Worm (Caenorhabditis elegans): ENCODE results near the gene lro-1.

ce11 chrX:6278296-6278695 is 6.4 kb downstream of the lro-1 start:
- TF ChIP-seq blmp-1 (tag; optimal IDR thresholded peaks at IDR 0.05) = no peak
- TF ChIP-seq snpc-4 (tag; optimal IDR thresholded peaks at IDR 0.05) = no peak
- TF ChIP-seq unc-39 (tag; optimal IDR thresholded peaks at IDR 0.05) = no peak
- no peak for TF ChIP-seq elt-3 (tag; optimal IDR thresholded peaks at IDR 0.05)
- TF ChIP-seq nhr-237 (tag; optimal IDR thresholded peaks at IDR 0.05) = no peak
- no peak for TF ChIP-seq nhr-28 (tag; optimal IDR thresholded peaks at IDR 0.05)
- TF ChIP-seq nhr-76 (tag; optimal IDR thresholded peaks at IDR 0.05) = no peak
- TF ChIP-seq zip-8 (tag; optimal IDR thresholded peaks at IDR 0.05) = no peak
- no peak for TF ChIP-seq pha-4 (tag; optimal IDR thresholded peaks at IDR 0.05)
- no peak for TF ChIP-seq lsy-2 (tag; optimal IDR thresholded peaks at IDR 0.05)
- no peak for TF ChIP-seq ceh-83 (GFP tag; optimal IDR thresholded peaks at IDR 0.05)
- TF ChIP-seq nhr-12 (tag; optimal IDR thresholded peaks at IDR 0.05) = no peak
- TF ChIP-seq sem-2 (GFP tag; optimal IDR thresholded peaks at IDR 0.05) = no peak
